Worm (Caenorhabditis elegans) whole organism, midembryonic: Measurements from ENCODE around the gene C36E8.4.

Experiments
- T22C8.4 ChIP-seq: fragments of 200-800 bp; sonication (Bioruptor generic); IDR thresholded peaks from 2 replicates; pipeline ENCODE4 v1.3.6; 2022; ENCODE audit warnings: missing genetic modification characterization, missing compliant biosample characterization
- cog-1 ChIP-seq: sonication (generic microtip); optimal IDR thresholded peaks from 2 replicates; lab custom pipeline; 2016; ENCODE audit warnings: missing genetic modification characterization, missing compliant biosample characterization
- flt-1 ChIP-seq: fragments of 200-800 bp; sonication (Bioruptor generic); IDR thresholded peaks from 2 replicates; pipeline ENCODE4 v1.3.6; 2022; ENCODE audit warnings: missing genetic modification characterization, missing compliant biosample characterization
- klf-2 ChIP-seq: fragments of 200-800 bp; sonication (Bioruptor generic); conservative IDR thresholded peaks from 2 replicates; pipeline ENCODE4 v1.3.6; 2022; ENCODE audit warnings: missing genetic modification reagents, missing genetic modification characterization, missing compliant biosample characterization
- med-1 ChIP-seq: sonication (generic microtip); optimal IDR thresholded peaks from 2 replicates; lab custom pipeline; 2017; ENCODE audit warnings: missing genetic modification characterization, mild to moderate bottlenecking, missing compliant biosample characterization, antibody characterized with exemption, missing genetic modification reagents; ENCODE audit not compliant: insufficient read depth
- ref-1 ChIP-seq: fragments of 200-800 bp; sonication (Bioruptor generic); conservative IDR thresholded peaks from 2 replicates; pipeline ENCODE4 v1.3.6; 2022; ENCODE audit warnings: missing genetic modification reagents, missing genetic modification characterization, missing compliant biosample characterization
- tab-1 ChIP-seq: fragments of 200-800 bp; sonication (Bioruptor generic); IDR thresholded peaks from 2 replicates; pipeline ENCODE4 v1.3.6; 2022; ENCODE audit warnings: missing genetic modification characterization, missing compliant biosample characterization
- ztf-23 ChIP-seq: fragments of 200-800 bp; sonication (Bioruptor generic); IDR thresholded peaks from 2 replicates; pipeline ENCODE4 v1.3.6; 2022; ENCODE audit warnings: missing genetic modification reagents, missing genetic modification characterization, missing compliant biosample characterization
- ztf-29 ChIP-seq: fragments of 200-800 bp; sonication (Bioruptor generic); IDR thresholded peaks from 2 replicates; pipeline ENCODE4 v1.3.6; 2022; ENCODE audit warnings: missing genetic modification reagents, missing genetic modification characterization, missing compliant biosample characterization

The C36E8.4 gene

DNA sequence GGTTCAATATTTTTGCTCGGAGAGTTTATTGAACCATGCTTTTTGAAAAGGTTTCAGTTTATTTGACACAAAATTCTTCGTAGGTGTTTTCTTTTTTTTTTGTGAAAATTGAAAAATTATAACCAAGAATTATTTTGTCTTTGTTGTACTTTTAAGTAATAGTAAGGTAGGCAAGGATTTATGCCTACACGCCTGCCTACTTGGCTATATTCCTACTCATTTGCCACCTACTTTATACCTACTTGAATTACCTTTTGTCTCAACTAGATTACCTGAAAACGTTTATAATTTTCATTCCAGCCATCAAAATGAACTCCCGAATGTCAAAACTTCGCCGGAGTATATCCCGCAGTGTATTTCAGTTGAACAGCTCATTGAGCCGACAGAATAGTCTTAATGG, at the start of gene C36E8.4:
Gene C36E8.4 (plus strand): TSS at position 301 of the 400 bp plus-strand sequence.
- TF ChIP-seq med-1 (no peak), ztf-29 (GFP tag; lab: Robert Waterston, UW) (no peak)

- TF ChIP-seq med-1 (no peak), T22C8.4 (GFP tag; lab: Robert Waterston, UW) (no peak), ref-1 (no peak), klf-2 (GFP tag; lab: Robert Waterston, UW) (no peak), ztf-29 (GFP tag; lab: Robert Waterston, UW) (no peak), tab-1 (GFP tag; lab: Robert Waterston, UW) (no peak), ztf-23 (GFP tag; lab: Robert Waterston, UW) (no peak), flt-1 (GFP tag; lab: Robert Waterston, UW) (no peak), cog-1 (tag; lab: Kevin White, UChicago) (no peak)
Observed at ce11 chrIII:3964237-3964636, 47.9 kb upstream of the C36E8.4 start, which contains the start of gene R10E9.2. Gene R10E9.2, minus strand, starts transcription at chrIII:3964337.

- no peak for TF ChIP-seq ztf-23 (GFP tag; lab: Robert Waterston, UW)
- no peak for TF ChIP-seq cog-1 (tag; lab: Kevin White, UChicago)
- no peak for TF ChIP-seq tab-1 (GFP tag; lab: Robert Waterston, UW)
- no peak for TF ChIP-seq klf-2 (GFP tag; lab: Robert Waterston, UW)
- no peak for TF ChIP-seq med-1
- no peak for TF ChIP-seq ztf-29 (GFP tag; lab: Robert Waterston, UW)
- TF ChIP-seq T22C8.4 (GFP tag; lab: Robert Waterston, UW), result no peak
- TF ChIP-seq ref-1, result no peak
- TF ChIP-seq flt-1 (GFP tag; lab: Robert Waterston, UW), result no peak
Observed at ce11 chrIII:3966143-3966542, 46.0 kb upstream of the C36E8.4 start.

ce11 chrIII:3969133-3969532, 43.0 kb upstream of the C36E8.4 start:
- TF ChIP-seq flt-1 (GFP tag; lab: Robert Waterston, UW) (no peak), cog-1 (tag; lab: Kevin White, UChicago) (no peak), T22C8.4 (GFP tag; lab: Robert Waterston, UW) (no peak), ref-1 (no peak), ztf-23 (GFP tag; lab: Robert Waterston, UW) (no peak), med-1 (no peak), ztf-29 (GFP tag; lab: Robert Waterston, UW) (no peak), klf-2 (GFP tag; lab: Robert Waterston, UW) (no peak), tab-1 (GFP tag; lab: Robert Waterston, UW) (no peak)

- TF ChIP-seq ref-1 (no peak), ztf-23 (GFP tag; lab: Robert Waterston, UW) (no peak), tab-1 (GFP tag; lab: Robert Waterston, UW) (no peak), T22C8.4 (GFP tag; lab: Robert Waterston, UW) (no peak), ztf-29 (GFP tag; lab: Robert Waterston, UW) (no peak), klf-2 (GFP tag; lab: Robert Waterston, UW) (no peak), flt-1 (GFP tag; lab: Robert Waterston, UW) (no peak), cog-1 (tag; lab: Kevin White, UChicago) (no peak), med-1 (no peak)
Observed at ce11 chrIII:3970395-3970794, 41.7 kb upstream of the C36E8.4 start.

- TF ChIP-seq ztf-23 (GFP tag; lab: Robert Waterston, UW) (no peak), tab-1 (GFP tag; lab: Robert Waterston, UW) (no peak), med-1 (no peak), ztf-29 (GFP tag; lab: Robert Waterston, UW) (no peak), flt-1 (GFP tag; lab: Robert Waterston, UW) (no peak), klf-2 (GFP tag; lab: Robert Waterston, UW) (no peak), T22C8.4 (GFP tag; lab: Robert Waterston, UW) (no peak), cog-1 (tag; lab: Kevin White, UChicago) (no peak), ref-1 (no peak)
Observed at ce11 chrIII:3972687-3973086, 39.4 kb upstream of the C36E8.4 start, which contains the start of gene R10E9.4. Gene R10E9.4, minus strand, starts transcription at chrIII:3972787.

- TF ChIP-seq ref-1, result no peak
Observed at ce11 chrIII:3974503-3974902, 37.6 kb upstream of the C36E8.4 start.

ce11 chrIII:3975008-3975407, 37.1 kb upstream of the C36E8.4 start:
- TF ChIP-seq ztf-23 (GFP tag; lab: Robert Waterston, UW) (no peak), klf-2 (GFP tag; lab: Robert Waterston, UW) (no peak), flt-1 (GFP tag; lab: Robert Waterston, UW) (no peak)

ce11 chrIII:3976291-3976690, 35.8 kb upstream of the C36E8.4 start, which contains the start of gene msi-1:
Gene msi-1, minus strand, starts transcription at chrIII:3976391.
- TF ChIP-seq ref-1 (no peak), ztf-23 (GFP tag; lab: Robert Waterston, UW) (no peak), klf-2 (GFP tag; lab: Robert Waterston, UW) (no peak), flt-1 (GFP tag; lab: Robert Waterston, UW) (no peak), med-1 (no peak), T22C8.4 (GFP tag; lab: Robert Waterston, UW) (no peak), cog-1 (tag; lab: Kevin White, UChicago) (no peak), ztf-29 (GFP tag; lab: Robert Waterston, UW) (no peak), tab-1 (GFP tag; lab: Robert Waterston, UW) (no peak)

DNA sequence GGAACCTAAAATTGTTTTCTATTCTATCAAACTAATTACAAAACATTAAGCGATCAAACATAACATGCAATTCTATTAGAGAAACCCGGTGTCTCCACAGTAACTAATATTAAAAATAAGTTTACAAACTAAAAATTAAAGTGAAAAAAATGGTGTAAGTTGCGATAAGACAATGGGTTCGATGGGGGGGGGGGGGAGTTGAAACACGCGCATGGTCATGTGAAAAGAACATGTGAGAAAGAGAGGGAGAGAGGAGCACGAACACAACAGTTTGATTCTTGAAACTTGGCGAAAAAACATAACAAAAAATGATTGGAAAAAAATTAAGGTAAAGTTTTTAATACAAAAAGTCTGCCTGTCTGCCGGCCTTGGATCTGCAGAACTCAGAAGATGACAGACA, 35.1 kb upstream of the C36E8.4 start:
- no peak for TF ChIP-seq tab-1 (GFP tag; lab: Robert Waterston, UW)

- TF ChIP-seq med-1 (no peak), ztf-29 (GFP tag; lab: Robert Waterston, UW) (no peak), cog-1 (tag; lab: Kevin White, UChicago) (no peak), klf-2 (GFP tag; lab: Robert Waterston, UW) (no peak), ztf-23 (GFP tag; lab: Robert Waterston, UW) (no peak), ref-1 (no peak), tab-1 (GFP tag; lab: Robert Waterston, UW) (no peak), flt-1 (GFP tag; lab: Robert Waterston, UW) (no peak), T22C8.4 (GFP tag; lab: Robert Waterston, UW) (no peak)
Observed at ce11 chrIII:3978438-3978837, 33.7 kb upstream of the C36E8.4 start.
